Worm (Caenorhabditis elegans) whole organism, late embryonic: ENCODE data around the gene H17B01.5.
"Not testable (repeated sequence)": the region's sequence is repeated elsewhere in the genome, so short reads cannot be mapped to it uniquely, and the experiment has no call there.

Source experiments
- F13H6.1 ChIP-seq: sonication (generic microtip); optimal IDR thresholded peaks from 2 replicates; lab custom pipeline; 2016; ENCODE audit warnings: missing genetic modification characterization, missing compliant biosample characterization
- K02D7.2 ChIP-seq: sonication (generic microtip); optimal IDR thresholded peaks from 2 replicates; lab custom pipeline; 2017; ENCODE audit warnings: mild to moderate bottlenecking, missing genetic modification characterization, missing compliant biosample characterization
- K09A11.1 ChIP-seq: sonication (generic microtip); optimal IDR thresholded peaks from 2 replicates; lab custom pipeline; 2017; ENCODE audit warnings: antibody characterized with exemption, mild to moderate bottlenecking, missing genetic modification characterization, missing compliant biosample characterization; ENCODE audit not compliant: insufficient read depth
- T23F11.4 ChIP-seq: fragments of 200-800 bp; sonication (Bioruptor generic); optimal IDR thresholded peaks from 2 replicates; lab custom pipeline; 2018; ENCODE audit warnings: mild to moderate bottlenecking, missing genetic modification characterization, missing compliant biosample characterization
- ceh-24 ChIP-seq: sonication (generic microtip); optimal IDR thresholded peaks from 2 replicates; lab custom pipeline; 2016; ENCODE audit warnings: mild to moderate bottlenecking, missing genetic modification characterization, missing compliant biosample characterization
- ceh-31 ChIP-seq: sonication (generic microtip); optimal IDR thresholded peaks from 2 replicates; lab custom pipeline; 2016; ENCODE audit warnings: missing genetic modification characterization, missing compliant biosample characterization
- ceh-34 ChIP-seq: sonication (generic microtip); optimal IDR thresholded peaks from 2 replicates; lab custom pipeline; 2016; ENCODE audit warnings: mild to moderate bottlenecking, missing genetic modification characterization, missing compliant biosample characterization
- ceh-45 ChIP-seq: fragments of 200-800 bp; sonication (Bioruptor generic); IDR thresholded peaks from 2 replicates; pipeline ENCODE4 v1.3.6; 2022; ENCODE audit warnings: missing genetic modification reagents, missing genetic modification characterization, missing compliant biosample characterization
- ceh-48 ChIP-seq: sonication (generic microtip); optimal IDR thresholded peaks from 2 replicates; lab custom pipeline; 2016; ENCODE audit warnings: missing genetic modification characterization, inconsistent platforms, missing compliant biosample characterization
- ceh-6 ChIP-seq: fragments of 200-800 bp; sonication (Bioruptor generic); optimal IDR thresholded peaks from 2 replicates; lab custom pipeline; 2018; ENCODE audit warnings: mild to moderate bottlenecking, missing genetic modification characterization, missing compliant biosample characterization
- dve-1 ChIP-seq: sonication (generic microtip); optimal IDR thresholded peaks from 2 replicates; lab custom pipeline; 2017; ENCODE audit warnings: antibody characterized with exemption, mild to moderate bottlenecking, missing genetic modification characterization, missing compliant biosample characterization
- elt-2 ChIP-seq: sonication (generic microtip); optimal IDR thresholded peaks from 2 replicates; lab custom pipeline; 2016; ENCODE audit warnings: missing genetic modification reagents, missing genetic modification characterization, missing compliant biosample characterization
- elt-4 ChIP-seq: sonication (generic microtip); optimal IDR thresholded peaks from 2 replicates; lab custom pipeline; 2016; ENCODE audit warnings: missing genetic modification characterization, missing compliant biosample characterization
- fkh-6 ChIP-seq: sonication (generic microtip); optimal IDR thresholded peaks from 2 replicates; lab custom pipeline; 2016; ENCODE audit warnings: missing genetic modification characterization, missing compliant biosample characterization
- hlh-8 ChIP-seq: sonication (generic microtip); optimal IDR thresholded peaks from 2 replicates; lab custom pipeline; 2016; ENCODE audit warnings: missing genotype, missing genetic modification characterization, missing compliant biosample characterization
- lim-6 ChIP-seq: sonication (generic microtip); optimal IDR thresholded peaks from 2 replicates; lab custom pipeline; 2016; ENCODE audit warnings: missing genetic modification characterization, missing compliant biosample characterization
- mec-3 ChIP-seq: sonication (generic microtip); optimal IDR thresholded peaks from 2 replicates; lab custom pipeline; 2016; ENCODE audit warnings: borderline replicate concordance, missing genetic modification characterization, missing compliant biosample characterization
- nfya-1 ChIP-seq: sonication (generic microtip); optimal IDR thresholded peaks from 2 replicates; lab custom pipeline; 2017; ENCODE audit warnings: missing genetic modification characterization, mild to moderate bottlenecking, missing compliant biosample characterization, antibody characterized with exemption, moderate library complexity
- npax-4 ChIP-seq: sonication (generic microtip); optimal IDR thresholded peaks from 2 replicates; lab custom pipeline; 2016; ENCODE audit warnings: missing genetic modification characterization, missing compliant biosample characterization
- pat-9 ChIP-seq: fragments of 200-800 bp; sonication (Bioruptor generic); optimal IDR thresholded peaks from 2 replicates; lab custom pipeline; 2018; ENCODE audit warnings: mild to moderate bottlenecking, missing genetic modification characterization, moderate library complexity, missing compliant biosample characterization
- pha-2 ChIP-seq: sonication (generic microtip); optimal IDR thresholded peaks from 2 replicates; lab custom pipeline; 2017; ENCODE audit warnings: mild to moderate bottlenecking, missing genetic modification characterization, missing compliant biosample characterization
- pha-4 ChIP-seq: fragments of 150-350 bp; optimal IDR thresholded peaks from 2 replicates; lab custom pipeline; 2018; ENCODE audit warnings: missing biosample characterization, missing genetic modification reagents, missing genetic modification characterization
- pqm-1 ChIP-seq: sonication (generic microtip); optimal IDR thresholded peaks from 2 replicates; lab custom pipeline; 2016; ENCODE audit warnings: missing genetic modification characterization, missing compliant biosample characterization
- pros-1 ChIP-seq: fragments of 150-350 bp; optimal IDR thresholded peaks from 2 replicates; lab custom pipeline; 2014; ENCODE audit warnings: missing biosample characterization, missing genetic modification reagents, missing genetic modification characterization
- sox-2 ChIP-seq: fragments of 200-800 bp; sonication (Bioruptor generic); IDR thresholded peaks from 2 replicates; pipeline ENCODE4 v1.3.6; 2022; ENCODE audit warnings: missing genetic modification reagents, missing genetic modification characterization, missing compliant biosample characterization
- sox-4 ChIP-seq: sonication (generic microtip); optimal IDR thresholded peaks from 2 replicates; lab custom pipeline; 2017; ENCODE audit warnings: mild to moderate bottlenecking, missing genetic modification characterization, inconsistent platforms, missing compliant biosample characterization
- tbx-2 ChIP-seq: sonication (generic microtip); optimal IDR thresholded peaks from 2 replicates; lab custom pipeline; 2016; ENCODE audit warnings: missing genetic modification characterization, missing compliant biosample characterization
- ttx-3 ChIP-seq: sonication (generic microtip); optimal IDR thresholded peaks from 2 replicates; lab custom pipeline; 2016; ENCODE audit warnings: missing genetic modification reagents, missing genetic modification characterization, missing compliant biosample characterization
- unc-3 ChIP-seq, 2 experiments: fragments of 200-800 bp in 1 of 2; sonication (Bioruptor generic) in 1 of 2; sonication (generic microtip) in 1 of 2; conservative IDR thresholded peaks in 1 of 2; optimal IDR thresholded peaks in 1 of 2; 2 replicates each; pipeline versions ENCODE4 v1.3.6 to Lab custom; 2016 to 2022; ENCODE audit warnings: missing compliant biosample characterization in 2 of 2, missing genetic modification characterization in 2 of 2, missing genetic modification reagents in 1 of 2
- zip-5 ChIP-seq: sonication (generic microtip); optimal IDR thresholded peaks from 2 replicates; lab custom pipeline; 2016; ENCODE audit warnings: missing genetic modification characterization, missing compliant biosample characterization
- ztf-16 ChIP-seq: sonication (generic microtip); optimal IDR thresholded peaks from 2 replicates; lab custom pipeline; 2017; ENCODE audit warnings: missing genetic modification characterization, missing compliant biosample characterization

H17B01.5 gene

ce11 chrII:1454379-1454778 is 19.0 kb downstream of the H17B01.5 start:
- peak; percentile 54; the same call in 1 of the 2 replicates for TF ChIP-seq ceh-45 (GFP tag; lab: Robert Waterston, UW)

ce11 chrII:1451975-1452374 is 21.4 kb downstream of the H17B01.5 start:
- TF ChIP-seq unc-3 (GFP tag; conservative IDR thresholded peaks at IDR 0.05; lab: Robert Waterston, UW) = peak; percentile 60
- TF ChIP-seq unc-3 (tag; optimal IDR thresholded peaks at IDR 0.05; lab: Kevin White, UChicago) = not testable (repeated sequence)
- TF ChIP-seq, all 69 proteins: peak for 1; not testable (repeated sequence) for 68

ce11 chrII:1446696-1447293 is 26.6 kb downstream of the H17B01.5 start, which contains the start of gene Y51H7C.12:
Gene Y51H7C.12, minus strand, starts transcription at chrII:1446746.
- not testable (repeated sequence) for TF ChIP-seq zip-5 (tag; lab: Kevin White, UChicago); ztf-16; ceh-45 (GFP tag; lab: Robert Waterston, UW)

- TF ChIP-seq ttx-3 (tag; lab: Kevin White, UChicago) (no peak), pqm-1 (no peak), mec-3 (no peak), ceh-31 (tag; lab: Kevin White, UChicago) (no peak), sox-2 (GFP tag; lab: Robert Waterston, UW) (no peak), K02D7.2 (no peak), T23F11.4 (GFP tag; lab: Kevin White, UChicago) (no peak), F13H6.1 (tag; lab: Kevin White, UChicago) (no peak), unc-3 (GFP tag; conservative IDR thresholded peaks at IDR 0.05; lab: Robert Waterston, UW) (no peak), unc-3 (tag; optimal IDR thresholded peaks at IDR 0.05; lab: Kevin White, UChicago) (no peak), fkh-6 (tag; lab: Kevin White, UChicago) (no peak), hlh-8 (tag; lab: Kevin White, UChicago) (no peak), elt-2 (tag; lab: Kevin White, UChicago) (no peak), pros-1 (no peak), sox-4 (tag; lab: Kevin White, UChicago) (no peak)
Measured at ce11 chrII:1444911-1445310, 28.5 kb downstream of the H17B01.5 start, which contains the start of gene scl-17. Gene scl-17, plus strand, starts transcription at chrII:1445211.

- TF ChIP-seq ceh-6 (GFP tag; lab: Kevin White, UChicago) (no peak), mec-3 (peak; percentile 66)
Measured at ce11 chrII:1441479-1441878, 31.9 kb downstream of the H17B01.5 start.

ce11 chrII:1438336-1438589 is 35.1 kb downstream of the H17B01.5 start, which contains the start of gene Y51H7C.3:
Gene Y51H7C.3, plus strand, starts transcription at chrII:1438490.
- TF ChIP-seq ceh-31 (tag; lab: Kevin White, UChicago) (no peak), dve-1 (tag; lab: Kevin White, UChicago) (no peak)

ce11 chrII:1437449-1438335 is 35.7 kb downstream of the H17B01.5 start, which contains the start of gene nol-6:
Gene nol-6, minus strand, starts transcription at chrII:1437499.
- TF ChIP-seq nfya-1 (tag; lab: Kevin White, UChicago) (peak; percentile 14), ceh-48 (no peak), tbx-2 (tag; lab: Kevin White, UChicago) (peak; percentile 9), pha-2 (tag; lab: Kevin White, UChicago) (no peak)

- no peak for TF ChIP-seq pat-9 (tag; lab: Kevin White, UChicago)
- no peak for TF ChIP-seq lim-6 (tag; lab: Kevin White, UChicago)
- TF ChIP-seq pros-1 = no peak
- TF ChIP-seq sox-4 (tag; lab: Kevin White, UChicago) = no peak
- no peak for TF ChIP-seq ceh-34 (tag; lab: Kevin White, UChicago)
- no peak for TF ChIP-seq K09A11.1 (tag; lab: Kevin White, UChicago)
- no peak for TF ChIP-seq ceh-31 (tag; lab: Kevin White, UChicago)
- no peak for TF ChIP-seq ceh-24
- no peak for TF ChIP-seq npax-4 (tag; lab: Kevin White, UChicago)
- no peak for TF ChIP-seq elt-4 (tag; lab: Kevin White, UChicago)
- no peak for TF ChIP-seq pqm-1
- no peak for TF ChIP-seq F13H6.1 (tag; lab: Kevin White, UChicago)
- no peak for TF ChIP-seq pha-4
Measured at ce11 chrII:1436715-1437114, 36.7 kb downstream of the H17B01.5 start.
